2 worm cellular contexts compared by ENCODE assay signal in the genomic region with DNA sequence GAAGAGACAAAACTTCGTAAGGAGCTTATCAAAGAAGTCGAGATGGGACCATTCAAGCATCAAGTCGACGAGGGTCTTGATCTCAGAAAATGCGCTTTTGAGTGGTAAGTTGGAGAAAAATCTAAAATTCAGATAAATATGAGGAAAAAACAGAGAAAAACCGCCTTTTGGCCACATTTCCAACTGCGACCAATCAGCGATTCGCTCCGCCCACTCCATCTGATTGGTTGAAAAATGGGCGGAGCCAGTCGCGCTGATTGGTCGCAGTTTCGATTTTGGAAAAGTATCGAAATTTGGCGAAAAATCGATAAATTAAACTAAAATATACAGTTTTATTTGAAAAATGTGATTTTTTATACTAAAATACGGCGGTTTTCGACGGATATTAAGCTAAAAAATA.
A peak's percentile ranks its signal among the peaks of the same experiment; 100 is the strongest.
TF ChIP-seq lines count a peak whose summit lies in the region.

No protein-coding gene starts in this region.

TF ChIP-seq in whole organism, L3 larva, 47 proteins besides CTCF, POLR2A, EP300 and RAD21:
- TF ChIP-seq hmg-11 (tag; optimal IDR thresholded peaks at IDR 0.05; lab: Kevin White, UChicago): no peak
- peak; percentile 91 for TF ChIP-seq nfya-1 (tag; optimal IDR thresholded peaks at IDR 0.05; lab: Kevin White, UChicago; ENCODE audit: insufficient read depth)

TF ChIP-seq in whole organism, late embryonic, 69 proteins besides CTCF, POLR2A, EP300 and RAD21:
- no peak for TF ChIP-seq K02D7.2 (tag; optimal IDR thresholded peaks at IDR 0.05; lab: Kevin White, UChicago)
- no peak for TF ChIP-seq ceh-22 (tag; optimal IDR thresholded peaks at IDR 0.05; lab: Kevin White, UChicago)
- no peak for TF ChIP-seq nhr-11 (tag; optimal IDR thresholded peaks at IDR 0.05; lab: Kevin White, UChicago)
- TF ChIP-seq nfya-1 (tag; optimal IDR thresholded peaks at IDR 0.05; lab: Kevin White, UChicago): peak; percentile 83
- TF ChIP-seq pat-9 (tag; optimal IDR thresholded peaks at IDR 0.05; lab: Kevin White, UChicago): no peak
- no peak for TF ChIP-seq mec-3 (tag; optimal IDR thresholded peaks at IDR 0.05; lab: Kevin White, UChicago; ENCODE audit: borderline replicate concordance)
- TF ChIP-seq ahr-1 (tag; optimal IDR thresholded peaks at IDR 0.05; lab: Kevin White, UChicago): no peak
